Worm (Caenorhabditis elegans): Measurements from ENCODE around the gene T28C6.8.

T28C6.8 gene

DNA sequence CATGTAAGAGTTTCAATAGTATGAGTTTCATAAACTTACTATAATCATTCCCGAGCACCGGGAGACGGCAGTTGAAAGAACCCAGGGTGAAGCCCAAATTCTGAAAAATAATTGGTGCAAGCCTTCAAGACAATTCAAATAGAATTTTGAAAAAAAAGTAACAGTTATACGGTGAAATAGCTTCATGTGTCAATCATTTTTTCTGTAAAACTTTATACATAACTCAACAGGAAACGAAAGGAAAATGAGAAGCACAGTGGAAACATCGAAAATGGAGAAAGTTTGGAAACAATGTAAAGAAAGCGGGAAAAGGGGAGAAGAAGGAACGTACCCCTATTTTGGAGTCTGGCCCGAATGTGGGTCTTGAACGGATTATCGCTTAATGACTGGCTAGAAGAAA, 42.4 kb upstream of the T28C6.8 start, which contains the start of gene C09G9.3:
Gene C09G9.3 (minus strand): TSS at position 101 of the 400 bp plus-strand sequence.
- TF ChIP-seq ceh-63 (GFP tag; optimal IDR thresholded peaks at IDR 0.05) = no peak
- no peak for TF ChIP-seq efl-1 (optimal IDR thresholded peaks at IDR 0.05)
- TF ChIP-seq efl-1 (GFP tag; optimal IDR thresholded peaks at IDR 0.05 in 1 of 2) = no peak
- TF ChIP-seq mdl-1 (tag; optimal IDR thresholded peaks at IDR 0.05) = no peak
- TF ChIP-seq nhr-19 (GFP tag; conservative IDR thresholded peaks at IDR 0.05) = no peak
- TF ChIP-seq unc-130 (tag; optimal IDR thresholded peaks at IDR 0.05) = no peak
- no peak for TF ChIP-seq ztf-4 (tag; optimal IDR thresholded peaks at IDR 0.05)
- no peak for TF ChIP-seq nhr-47 (tag; optimal IDR thresholded peaks at IDR 0.05)

DNA sequence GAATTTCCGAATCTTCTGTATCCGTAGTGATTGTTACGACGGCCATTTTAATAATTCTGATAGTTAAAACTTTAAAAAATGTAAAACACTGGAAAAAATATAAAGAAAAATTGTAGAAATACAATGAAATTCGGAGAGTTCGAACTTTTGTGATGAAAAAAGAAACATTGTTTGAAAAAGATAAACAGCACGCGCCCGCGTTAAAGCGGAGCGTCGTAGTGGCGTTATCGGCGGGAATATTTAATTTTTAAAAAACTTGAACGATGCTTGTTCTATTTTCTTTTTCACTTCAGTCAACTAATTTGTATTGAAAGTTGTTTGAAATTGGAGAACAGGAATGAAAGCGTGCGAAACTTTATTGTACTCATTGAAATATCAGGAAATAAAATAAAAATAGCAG, 39.1 kb upstream of the T28C6.8 start, which contains the start of gene npp-23:
Gene npp-23 (minus strand): TSS at position 56 of the 400 bp plus-strand sequence.
- TF ChIP-seq xbp-1 (tag; optimal IDR thresholded peaks at IDR 0.05) = peak; percentile 51
- TF ChIP-seq fkh-8 (tag; optimal IDR thresholded peaks at IDR 0.05) = no peak
- peak; percentile 50 for TF ChIP-seq swsn-7 (tag; optimal IDR thresholded peaks at IDR 0.05)
- no peak for TF ChIP-seq hpl-2 (GFP tag; optimal IDR thresholded peaks at IDR 0.05)
- TF ChIP-seq lin-13 (GFP tag; optimal IDR thresholded peaks at IDR 0.05) = peak; percentile 15
- TF ChIP-seq elt-2 (tag; optimal IDR thresholded peaks at IDR 0.05) = no peak
- TF ChIP-seq unc-98 (GFP tag; IDR thresholded peaks at IDR 0.05) = no peak
- TF ChIP-seq unc-130 (tag; optimal IDR thresholded peaks at IDR 0.05) = peak; percentile 46
- TF ChIP-seq hlh-17 (GFP tag; optimal IDR thresholded peaks at IDR 0.05; ENCODE audit: borderline replicate concordance) = no peak
- peak; percentile 51 for TF ChIP-seq skn-1 (tag; optimal IDR thresholded peaks at IDR 0.05)
- TF ChIP-seq aha-1 (tag; optimal IDR thresholded peaks at IDR 0.05) = no peak
- peak; percentile 37 for TF ChIP-seq C16A3.4 (tag; optimal IDR thresholded peaks at IDR 0.05)
- TF ChIP-seq nhr-20 (tag; optimal IDR thresholded peaks at IDR 0.05) = peak; percentile 59
- TF ChIP-seq mab-9 (GFP tag; IDR thresholded peaks at IDR 0.05) = no peak
- TF ChIP-seq nhr-76 (tag; optimal IDR thresholded peaks at IDR 0.05) = no peak
- peak; percentile 72 for TF ChIP-seq mep-1 (tag; optimal IDR thresholded peaks at IDR 0.05)
- peak; percentile 54 for TF ChIP-seq nhr-19 (GFP tag; conservative IDR thresholded peaks at IDR 0.05)
- no peak for TF ChIP-seq nhr-85 (tag)
- TF ChIP-seq nhr-28 (tag; optimal IDR thresholded peaks at IDR 0.05) = no peak
- peak; percentile 38; the same call in 1 of the 2 replicates for TF ChIP-seq grh-1 (GFP tag; IDR thresholded peaks at IDR 0.05)
- no peak for TF ChIP-seq mef-2 (tag; optimal IDR thresholded peaks at IDR 0.05)
- TF ChIP-seq irx-1 (tag; optimal IDR thresholded peaks at IDR 0.05) = no peak
- TF ChIP-seq pax-3 (tag; optimal IDR thresholded peaks at IDR 0.05) = no peak
- no peak for TF ChIP-seq nhr-77 (tag; optimal IDR thresholded peaks at IDR 0.05)
- no peak for TF ChIP-seq lin-39 (tag; optimal IDR thresholded peaks at IDR 0.05)
- TF ChIP-seq ceh-90 (tag; optimal IDR thresholded peaks at IDR 0.05) = no peak
- no peak for TF ChIP-seq nhr-11 (tag; optimal IDR thresholded peaks at IDR 0.05)
- TF ChIP-seq efl-3 (GFP tag; optimal IDR thresholded peaks at IDR 0.05) = no peak
- no peak for TF ChIP-seq unc-62 (GFP tag; optimal IDR thresholded peaks at IDR 0.05)
- peak; percentile 96 to 99 for TF ChIP-seq efl-1 (optimal IDR thresholded peaks at IDR 0.05)
- peak; percentile 96 to 99 for TF ChIP-seq efl-1 (GFP tag; optimal IDR thresholded peaks at IDR 0.05 in 1 of 2)
- TF ChIP-seq dpl-1 (GFP tag; optimal IDR thresholded peaks at IDR 0.05) = peak; percentile 93 to 96 (median 95)
- TF ChIP-seq rnt-1 (tag; optimal IDR thresholded peaks at IDR 0.05) = peak; percentile 58
- no peak for TF ChIP-seq ztf-11 (tag; optimal IDR thresholded peaks at IDR 0.05)
- TF ChIP-seq unc-86 (tag; optimal IDR thresholded peaks at IDR 0.05) = no peak
- TF ChIP-seq nhr-90 (tag; optimal IDR thresholded peaks at IDR 0.05; ENCODE audit: poor library complexity) = no peak
- TF ChIP-seq nhr-84 (tag; optimal IDR thresholded peaks at IDR 0.05) = no peak
- TF ChIP-seq nhr-71 (tag; optimal IDR thresholded peaks at IDR 0.05) = no peak
- no peak for TF ChIP-seq nhr-12 (tag; optimal IDR thresholded peaks at IDR 0.05)
- no peak for TF ChIP-seq ets-5 (GFP tag; IDR thresholded peaks at IDR 0.05)
- TF ChIP-seq egl-27 (tag; optimal IDR thresholded peaks at IDR 0.05) = no peak
- peak; percentile 58 for TF ChIP-seq blmp-1 (tag; optimal IDR thresholded peaks at IDR 0.05)
- TF ChIP-seq elt-3 (tag; optimal IDR thresholded peaks at IDR 0.05) = peak in 1 of 6 experiments; percentile 13
- no peak for TF ChIP-seq tlp-1 (tag; optimal IDR thresholded peaks at IDR 0.05)
- TF ChIP-seq C04F5.9 (tag; optimal IDR thresholded peaks at IDR 0.05) = no peak
- no peak for TF ChIP-seq lir-3 (tag; optimal IDR thresholded peaks at IDR 0.05; ENCODE audit: poor library complexity)
- no peak for TF ChIP-seq fos-1 (tag; optimal IDR thresholded peaks at IDR 0.05)
- peak; percentile 53 for TF ChIP-seq dsc-1 (tag; optimal IDR thresholded peaks at IDR 0.05)
